Worm (Caenorhabditis elegans): ENCODE measurements around the gene pigw-1.
A peak's percentile ranks its signal among the peaks of the same experiment; 100 is the strongest.

The pigw-1 gene

ce11 chrII:2920817-2921458 lies 36.2 kb upstream of the pigw-1 start (continued):
- TF ChIP-seq aly-2 (tag; optimal IDR thresholded peaks at IDR 0.05) (no peak), snu-23 (GFP tag; optimal IDR thresholded peaks at IDR 0.05) (peak; percentile 74), C04F5.9 (tag; optimal IDR thresholded peaks at IDR 0.05) (peak; percentile 13), sptf-1 (tag; optimal IDR thresholded peaks at IDR 0.05) (no peak), ztf-4 (tag; optimal IDR thresholded peaks at IDR 0.05) (no peak), pag-3 (tag; optimal IDR thresholded peaks at IDR 0.05; ENCODE audit: borderline replicate concordance, insufficient read depth) (no peak), nhr-47 (tag; optimal IDR thresholded peaks at IDR 0.05) (peak; percentile 66), nhr-90 (tag; optimal IDR thresholded peaks at IDR 0.05; ENCODE audit: poor library complexity) (peak; percentile 21), C16A3.4 (tag; optimal IDR thresholded peaks at IDR 0.05) (no peak), pqm-1 (tag; optimal IDR thresholded peaks at IDR 0.05) (no peak), lir-3 (tag; optimal IDR thresholded peaks at IDR 0.05; ENCODE audit: poor library complexity) (no peak), swsn-7 (tag; optimal IDR thresholded peaks at IDR 0.05) (peak; percentile 67), ceh-82 (tag; optimal IDR thresholded peaks at IDR 0.05) (peak in 2 of 3 experiments; percentile 35 to 55), C34B4.2 (tag; optimal IDR thresholded peaks at IDR 0.05) (no peak), lin-14 (GFP tag; optimal IDR thresholded peaks at IDR 0.05) (peak; percentile 85), sox-4 (tag; optimal IDR thresholded peaks at IDR 0.05) (no peak), efl-3 (GFP tag; optimal IDR thresholded peaks at IDR 0.05) (no peak), snpc-4 (tag; optimal IDR thresholded peaks at IDR 0.05) (peak; percentile 36), skn-1 (tag; optimal IDR thresholded peaks at IDR 0.05) (peak; percentile 80), fkh-8 (tag; optimal IDR thresholded peaks at IDR 0.05) (peak; percentile 79), hlh-17 (GFP tag; optimal IDR thresholded peaks at IDR 0.05; ENCODE audit: borderline replicate concordance) (no peak), dpl-1 (GFP tag; optimal IDR thresholded peaks at IDR 0.05) (peak; percentile 22 to 52 (median 44))

- TF ChIP-seq efl-3 (GFP tag; optimal IDR thresholded peaks at IDR 0.05) (no peak), tlp-1 (tag; optimal IDR thresholded peaks at IDR 0.05) (no peak)
These were observed 35.5 kb upstream of the pigw-1 start for ce11 chrII:2920234-2920633.

- TF ChIP-seq dpl-1 (GFP tag; optimal IDR thresholded peaks at IDR 0.05) (peak; percentile 49 to 83 (median 74)), lsy-2 (tag; optimal IDR thresholded peaks at IDR 0.05) (peak in 1 of 2 experiments; percentile 13), hlh-4 (tag; optimal IDR thresholded peaks at IDR 0.05) (no peak), ceh-82 (tag; optimal IDR thresholded peaks at IDR 0.05) (peak in 1 of 3 experiments; percentile 18), nhr-19 (GFP tag; conservative IDR thresholded peaks at IDR 0.05) (no peak), Y116A8C.19 (tag; optimal IDR thresholded peaks at IDR 0.05; ENCODE audit: borderline replicate concordance) (no peak), mep-1 (tag; optimal IDR thresholded peaks at IDR 0.05) (peak; percentile 1), lin-35 (GFP tag; optimal IDR thresholded peaks at IDR 0.05) (peak; percentile 68 to 88), nhr-12 (tag; optimal IDR thresholded peaks at IDR 0.05) (no peak), swsn-7 (tag; optimal IDR thresholded peaks at IDR 0.05) (no peak), efl-1 (optimal IDR thresholded peaks at IDR 0.05) (peak; percentile 37 to 81), efl-1 (GFP tag; optimal IDR thresholded peaks at IDR 0.05 in 1 of 2) (peak; percentile 82 to 98), efl-3 (GFP tag; optimal IDR thresholded peaks at IDR 0.05) (no peak)
These were observed 34.6 kb upstream of the pigw-1 start, which contains the start of the genes ncap-1 and Y110A2AR.1 for ce11 chrII:2919074-2919857. Gene ncap-1, minus strand, starts transcription at chrII:2919314. Gene Y110A2AR.1, plus strand, starts transcription at chrII:2919710.

ce11 chrII:2913505-2913904 lies 28.8 kb upstream of the pigw-1 start, which contains the start of gene ubc-15:
Gene ubc-15, minus strand, starts transcription at chrII:2913605.
- TF ChIP-seq sup-37 (GFP tag; optimal IDR thresholded peaks at IDR 0.05) (no peak), nhr-12 (tag; optimal IDR thresholded peaks at IDR 0.05) (no peak), C16A3.4 (tag; optimal IDR thresholded peaks at IDR 0.05) (no peak), pqm-1 (tag; optimal IDR thresholded peaks at IDR 0.05) (no peak), nhr-76 (tag; optimal IDR thresholded peaks at IDR 0.05) (no peak), nhr-11 (tag; optimal IDR thresholded peaks at IDR 0.05) (no peak), swsn-7 (tag; optimal IDR thresholded peaks at IDR 0.05) (no peak)

All from whole organism, L1 larva.